Fruit fly (Drosophila melanogaster): ENCODE measurements around the gene CG17681.

The CG17681 gene

dm6 chr2L:18184648-18185243 lies 31.8 kb downstream of the CG17681 start, which contains the start of gene Ptp36E (continued):
- TF ChIP-seq CG14965 (GFP tag; optimal IDR thresholded peaks at IDR 0.05; ENCODE audit: borderline replicate concordance) = no peak
- no peak for TF ChIP-seq Sin3A (optimal IDR thresholded peaks at IDR 0.05)
- no peak for TF ChIP-seq CG18476 (GFP tag; optimal IDR thresholded peaks at IDR 0.05)
- peak; percentile 73 for TF ChIP-seq CG4404 (GFP tag; IDR thresholded peaks at IDR 0.05)
- TF ChIP-seq CG7928 (GFP tag; optimal IDR thresholded peaks at IDR 0.05) = peak; percentile 40
- peak; percentile 83 for TF ChIP-seq ind (GFP tag; optimal IDR thresholded peaks at IDR 0.05)
- peak; percentile 74 for TF ChIP-seq CG4328 (GFP tag; optimal IDR thresholded peaks at IDR 0.05)
- TF ChIP-seq chm (GFP tag; IDR thresholded peaks at IDR 0.05) = 0 out of 2 replicates have a peak, but pooled peaks have one; percentile 20
- no peak for TF ChIP-seq CG7987 (GFP tag; optimal IDR thresholded peaks at IDR 0.05)
- TF ChIP-seq tgo (GFP tag; IDR thresholded peaks at IDR 0.05) = peak; percentile 69; the same call in 2 of the 3 replicates
- peak; percentile 74 for TF ChIP-seq croc (GFP tag; conservative IDR thresholded peaks at IDR 0.05)
- TF ChIP-seq hbn (GFP tag; IDR thresholded peaks at IDR 0.05; ENCODE audit: partially characterized antibody) = no peak
- TF ChIP-seq CG31224 (GFP tag; IDR thresholded peaks at IDR 0.05) = peak; percentile 82
- peak; percentile 76 for TF ChIP-seq seq (GFP tag; IDR thresholded peaks at IDR 0.05)
- no peak for TF ChIP-seq Dll (GFP tag; IDR thresholded peaks at IDR 0.05; ENCODE audit: partially characterized antibody)
- peak; percentile 69 for TF ChIP-seq CG10267 (tag; optimal IDR thresholded peaks at IDR 0.05)
- TF ChIP-seq CG11504 (tag; optimal IDR thresholded peaks at IDR 0.05) = peak; percentile 91
- peak; percentile 18 for TF ChIP-seq Side (GFP tag; optimal IDR thresholded peaks at IDR 0.05)
- TF ChIP-seq HLH3B (GFP tag; IDR thresholded peaks at IDR 0.05) = peak; percentile 73; the same call in 1 of the 2 replicates
- TF ChIP-seq CG4617 (GFP tag; optimal IDR thresholded peaks at IDR 0.05; ENCODE audit: borderline replicate concordance) = peak; percentile 32
- peak; percentile 80 for TF ChIP-seq E2f1 (GFP tag; IDR thresholded peaks at IDR 0.05)
- TF ChIP-seq CG9727 (GFP tag; optimal IDR thresholded peaks at IDR 0.05) = peak; percentile 63
- peak; percentile 76 for TF ChIP-seq NfI (GFP tag; optimal IDR thresholded peaks at IDR 0.05)
- no peak for TF ChIP-seq CG33557 (GFP tag; optimal IDR thresholded peaks at IDR 0.05)
- TF ChIP-seq Hr39 (optimal IDR thresholded peaks at IDR 0.05) = no peak
- peak; percentile 87 for TF ChIP-seq stc (GFP tag; IDR thresholded peaks at IDR 0.05)
- peak; percentile 92 for TF ChIP-seq dmrt99B (tag; optimal IDR thresholded peaks at IDR 0.05)
- TF ChIP-seq CG8478 (optimal IDR thresholded peaks at IDR 0.05) = no peak
- TF ChIP-seq CG9609 (GFP tag; optimal IDR thresholded peaks at IDR 0.05) = no peak
- peak; percentile 11 for TF ChIP-seq CG10431 (GFP tag; optimal IDR thresholded peaks at IDR 0.05)
- no peak for TF ChIP-seq CG7963 (GFP tag; IDR thresholded peaks at IDR 0.05; ENCODE audit: partially characterized antibody)
- peak; percentile 40 for TF ChIP-seq caup (GFP tag; optimal IDR thresholded peaks at IDR 0.05; ENCODE audit: severe bottlenecking)
- TF ChIP-seq sisA (GFP tag; IDR thresholded peaks at IDR 0.05) = peak; percentile 73
- peak; percentile 94 for TF ChIP-seq gem (tag; optimal IDR thresholded peaks at IDR 0.05)
- no peak for TF ChIP-seq Dip3 (GFP tag; optimal IDR thresholded peaks at IDR 0.05)
- 0 out of 2 replicates have a peak, but pooled peaks have one; percentile 24 for TF ChIP-seq wdn (GFP tag; IDR thresholded peaks at IDR 0.05)
- peak; percentile 81 for TF ChIP-seq onecut (GFP tag; IDR thresholded peaks at IDR 0.05)
- TF ChIP-seq ewg (GFP tag; optimal IDR thresholded peaks at IDR 0.05) = peak; percentile 53
- TF ChIP-seq CG14667 (GFP tag; IDR thresholded peaks at IDR 0.05) = peak; percentile 80
- TF ChIP-seq CG17361 (GFP tag; IDR thresholded peaks at IDR 0.05) = peak; percentile 89; the same call in 2 of the 3 replicates
- no peak for TF ChIP-seq ash1 (GFP tag; optimal IDR thresholded peaks at IDR 0.05)
- no peak for TF ChIP-seq Dad (GFP tag; optimal IDR thresholded peaks at IDR 0.05)
- TF ChIP-seq CG31388 (GFP tag; optimal IDR thresholded peaks at IDR 0.05) = no peak
- peak; percentile 27; the same call in 1 of the 2 replicates for TF ChIP-seq CG10959 (GFP tag; IDR thresholded peaks at IDR 0.05)
- TF ChIP-seq sima (GFP tag; optimal IDR thresholded peaks at IDR 0.05) = no peak
- no peak for TF ChIP-seq rib (GFP tag; IDR thresholded peaks at IDR 0.05)
- peak; percentile 50; the same call in 1 of the 3 replicates for TF ChIP-seq sr (GFP tag; IDR thresholded peaks at IDR 0.05)
- peak; percentile 79 for TF ChIP-seq Fer2 (tag; optimal IDR thresholded peaks at IDR 0.05)
- peak; percentile 68 for TF ChIP-seq Nf-YB (GFP tag; optimal IDR thresholded peaks at IDR 0.05)
- peak; percentile 54 for TF ChIP-seq CG10274 (GFP tag; optimal IDR thresholded peaks at IDR 0.05)
- TF ChIP-seq dysf (GFP tag; IDR thresholded peaks at IDR 0.05) = peak; percentile 84

All from whole organism, embryonic.